Worm (Caenorhabditis elegans) whole organism, young adult: ENCODE measurements around the gene hmg-5.
"Not testable (repeated sequence)": the region's sequence is repeated elsewhere in the genome, so short reads cannot be mapped to it uniquely, and the experiment has no call there.

ENCODE experiments used
- B0336.3 ChIP-seq: fragments of 200-800 bp; sonication (Bioruptor generic); IDR thresholded peaks from 2 replicates; pipeline ENCODE4 v1.3.6; 2022; ENCODE audit warnings: missing genetic modification characterization, missing compliant biosample characterization
- C06A6.2 ChIP-seq: fragments of 200-800 bp; sonication (Bioruptor generic); conservative IDR thresholded peaks from 2 replicates; pipeline ENCODE4 v1.3.6; 2022; ENCODE audit warnings: missing genetic modification characterization, missing compliant biosample characterization
- F22D6.2 ChIP-seq: sonication (generic microtip); optimal IDR thresholded peaks from 2 replicates; lab custom pipeline; 2016; ENCODE audit warnings: mild to moderate bottlenecking, missing genetic modification characterization, missing compliant biosample characterization
- F23B12.7 ChIP-seq: sonication (generic microtip); optimal IDR thresholded peaks from 2 replicates; lab custom pipeline; 2017; ENCODE audit warnings: missing genetic modification characterization, mild to moderate bottlenecking, missing compliant biosample characterization, antibody characterized with exemption, moderate library complexity; ENCODE audit not compliant: insufficient read depth
- F33H1.4 ChIP-seq: fragments of 200-800 bp; sonication (Bioruptor generic); IDR thresholded peaks from 2 replicates; pipeline ENCODE4 v1.3.6; 2022; ENCODE audit warnings: missing genetic modification reagents, missing genetic modification characterization, missing compliant biosample characterization
- F39B2.1 ChIP-seq: fragments of 200-800 bp; sonication (Bioruptor generic); IDR thresholded peaks from 2 replicates; pipeline ENCODE4 v1.3.6; 2022; ENCODE audit warnings: missing genetic modification reagents, missing genetic modification characterization, missing compliant biosample characterization
- F55B11.4 ChIP-seq: sonication (generic microtip); optimal IDR thresholded peaks from 2 replicates; lab custom pipeline; 2016; ENCODE audit warnings: missing compliant biosample characterization, missing genetic modification characterization, borderline replicate concordance; ENCODE audit not compliant: insufficient read depth
- T07F8.4 ChIP-seq: sonication (generic microtip); optimal IDR thresholded peaks from 2 replicates; lab custom pipeline; 2016; ENCODE audit warnings: mild to moderate bottlenecking, missing genetic modification characterization, moderate library complexity, missing compliant biosample characterization
- T26A5.8 ChIP-seq: sonication (generic microtip); optimal IDR thresholded peaks from 2 replicates; lab custom pipeline; 2016; ENCODE audit warnings: missing genetic modification characterization, missing compliant biosample characterization
- Y53F4B.3 ChIP-seq: fragments of 200-800 bp; sonication (Bioruptor generic); IDR thresholded peaks from 2 replicates; pipeline ENCODE4 v1.3.6; 2022; ENCODE audit warnings: missing genetic modification reagents, missing genetic modification characterization, missing compliant biosample characterization
- Y56A3A.18 ChIP-seq: fragments of 200-800 bp; sonication (Bioruptor generic); IDR thresholded peaks from 2 replicates; pipeline ENCODE4 v1.3.6; 2022; ENCODE audit warnings: missing genetic modification reagents, missing genetic modification characterization, missing compliant biosample characterization
- Y79H2A.3 ChIP-seq: fragments of 200-800 bp; sonication (Bioruptor generic); conservative IDR thresholded peaks from 2 replicates; pipeline ENCODE4 v1.3.6; 2022; ENCODE audit warnings: missing genetic modification reagents, missing genetic modification characterization, missing compliant biosample characterization
- atf-7 ChIP-seq: sonication (generic microtip); optimal IDR thresholded peaks from 2 replicates; lab custom pipeline; 2017; ENCODE audit warnings: mild to moderate bottlenecking, missing genetic modification characterization, missing compliant biosample characterization
- athp-1 ChIP-seq: sonication (generic microtip); optimal IDR thresholded peaks from 2 replicates; lab custom pipeline; 2017; ENCODE audit warnings: mild to moderate bottlenecking, missing genetic modification characterization, missing compliant biosample characterization
- attf-6 ChIP-seq: fragments of 200-800 bp; sonication (Bioruptor generic); IDR thresholded peaks from 2 replicates; pipeline ENCODE4 v1.3.6; 2022; ENCODE audit warnings: missing genetic modification reagents, missing genetic modification characterization, missing compliant biosample characterization
- bed-1 ChIP-seq: fragments of 200-800 bp; sonication (Bioruptor generic); IDR thresholded peaks from 2 replicates; pipeline ENCODE4 v1.3.6; 2022; ENCODE audit warnings: missing genetic modification reagents, missing genetic modification characterization, missing compliant biosample characterization
- cebp-1 ChIP-seq, 2 experiments: fragments of 200-800 bp in 1 of 2; sonication (Bioruptor generic) in 1 of 2; sonication (generic microtip) in 1 of 2; IDR thresholded peaks in 1 of 2; optimal IDR thresholded peaks in 1 of 2; 2 replicates each; pipeline versions ENCODE4 v1.3.6 to Lab custom; 2017 to 2022; ENCODE audit warnings: missing compliant biosample characterization in 2 of 2, missing genetic modification characterization in 2 of 2, mild to moderate bottlenecking in 1 of 2, missing genetic modification reagents in 1 of 2, moderate library complexity in 1 of 2
- cebp-2 ChIP-seq: fragments of 200-800 bp; sonication (Bioruptor generic); IDR thresholded peaks from 2 replicates; pipeline ENCODE4 v1.3.6; 2022; ENCODE audit warnings: missing genetic modification characterization, missing compliant biosample characterization
- ceh-27 ChIP-seq: fragments of 200-800 bp; sonication (Bioruptor generic); optimal IDR thresholded peaks from 2 replicates; lab custom pipeline; 2018; ENCODE audit warnings: mild to moderate bottlenecking, missing genetic modification characterization, moderate library complexity, missing compliant biosample characterization
- ceh-58 ChIP-seq: fragments of 200-800 bp; sonication (Bioruptor generic); IDR thresholded peaks from 2 replicates; pipeline ENCODE4 v1.3.6; 2022; ENCODE audit warnings: missing genetic modification characterization, missing compliant biosample characterization
- ceh-91 ChIP-seq: fragments of 200-800 bp; sonication (Bioruptor generic); IDR thresholded peaks from 2 replicates; pipeline ENCODE4 v1.3.6; 2022; ENCODE audit warnings: missing genetic modification reagents, missing genetic modification characterization, missing compliant biosample characterization
- die-1 ChIP-seq: sonication (generic microtip); optimal IDR thresholded peaks from 2 replicates; lab custom pipeline; 2016; ENCODE audit warnings: missing genotype, mild to moderate bottlenecking, missing genetic modification characterization, missing compliant biosample characterization
- dox-1 ChIP-seq: fragments of 200-800 bp; sonication (Bioruptor generic); IDR thresholded peaks from 2 replicates; pipeline ENCODE4 v1.3.6; 2022; ENCODE audit warnings: missing genetic modification reagents, missing genetic modification characterization, missing compliant biosample characterization
- efl-1 ChIP-seq: fragments of 150-350 bp; optimal IDR thresholded peaks from 2 replicates; lab custom pipeline; 2014; ENCODE audit warnings: missing biosample characterization, missing genetic modification reagents, missing genetic modification characterization
- egl-44 ChIP-seq: fragments of 200-800 bp; sonication (Bioruptor generic); IDR thresholded peaks from 2 replicates; pipeline ENCODE4 v1.3.6; 2022; ENCODE audit warnings: missing genetic modification reagents, missing genetic modification characterization, missing compliant biosample characterization
- egrh-3 ChIP-seq: fragments of 200-800 bp; sonication (Bioruptor generic); IDR thresholded peaks from 2 replicates; pipeline ENCODE4 v1.3.6; 2022; ENCODE audit warnings: missing genetic modification reagents, missing genetic modification characterization, missing compliant biosample characterization
- ekl-4 ChIP-seq: fragments of 200-800 bp; sonication (Bioruptor generic); IDR thresholded peaks from 2 replicates; pipeline ENCODE4 v1.3.6; 2022; ENCODE audit warnings: missing genetic modification reagents, missing genetic modification characterization, missing compliant biosample characterization
- fkh-3 ChIP-seq: sonication (generic microtip); optimal IDR thresholded peaks from 2 replicates; lab custom pipeline; 2016; ENCODE audit warnings: mild to moderate bottlenecking, missing genetic modification characterization, missing compliant biosample characterization
- gei-17 ChIP-seq: fragments of 200-800 bp; sonication (Bioruptor generic); optimal IDR thresholded peaks from 2 replicates; lab custom pipeline; 2018; ENCODE audit warnings: mild to moderate bottlenecking, missing genetic modification characterization, missing compliant biosample characterization
- hmg-20 ChIP-seq: fragments of 200-800 bp; sonication (Bioruptor generic); IDR thresholded peaks from 2 replicates; pipeline ENCODE4 v1.3.6; 2022; ENCODE audit warnings: missing genetic modification reagents, missing genetic modification characterization, missing compliant biosample characterization
- let-607 ChIP-seq, 2 experiments: fragments of 200-800 bp in 1 of 2; sonication (Bioruptor generic) in 1 of 2; sonication (generic microtip) in 1 of 2; optimal IDR thresholded peaks; 2 replicates each; lab custom pipeline; 2016 to 2018; ENCODE audit warnings: mild to moderate bottlenecking in 2 of 2, missing compliant biosample characterization in 2 of 2, missing genetic modification characterization in 2 of 2, moderate library complexity in 2 of 2, missing genotype in 1 of 2
- lin-26 ChIP-seq: fragments of 200-800 bp; sonication (Bioruptor generic); IDR thresholded peaks from 2 replicates; pipeline ENCODE4 v1.3.6; 2022; ENCODE audit warnings: missing genetic modification reagents, missing genetic modification characterization, missing compliant biosample characterization
- lin-54 ChIP-seq: fragments of 200-800 bp; sonication (Bioruptor generic); optimal IDR thresholded peaks from 2 replicates; lab custom pipeline; 2018; ENCODE audit warnings: mild to moderate bottlenecking, missing genetic modification characterization, missing compliant biosample characterization
- madf-6 ChIP-seq: fragments of 200-800 bp; sonication (Bioruptor generic); IDR thresholded peaks from 2 replicates; pipeline ENCODE4 v1.3.6; 2022; ENCODE audit warnings: missing genetic modification reagents, missing genetic modification characterization, missing compliant biosample characterization
- madf-8 ChIP-seq: fragments of 200-800 bp; sonication (Bioruptor generic); conservative IDR thresholded peaks from 2 replicates; pipeline ENCODE4 v1.3.6; 2022; ENCODE audit warnings: missing genetic modification reagents, missing genetic modification characterization, missing compliant biosample characterization
- mcd-1 ChIP-seq: fragments of 200-800 bp; sonication (Bioruptor generic); IDR thresholded peaks from 2 replicates; pipeline ENCODE4 v1.3.6; 2022; ENCODE audit warnings: missing genetic modification reagents, missing genetic modification characterization, missing compliant biosample characterization
- nhr-80 ChIP-seq: sonication (generic microtip); optimal IDR thresholded peaks from 2 replicates; lab custom pipeline; 2016; ENCODE audit warnings: missing genetic modification characterization, missing compliant biosample characterization
- rcor-1 ChIP-seq: fragments of 200-800 bp; sonication (Bioruptor generic); IDR thresholded peaks from 2 replicates; pipeline ENCODE4 v1.3.6; 2022; ENCODE audit warnings: missing genetic modification reagents, missing genetic modification characterization, missing compliant biosample characterization
- somi-1 ChIP-seq: fragments of 200-800 bp; sonication (Bioruptor generic); optimal IDR thresholded peaks from 2 replicates; lab custom pipeline; 2018; ENCODE audit warnings: mild to moderate bottlenecking, missing genetic modification characterization, missing compliant biosample characterization
- ztf-18 ChIP-seq: sonication (generic microtip); optimal IDR thresholded peaks from 2 replicates; lab custom pipeline; 2016; ENCODE audit warnings: missing genotype, mild to moderate bottlenecking, missing genetic modification characterization, missing compliant biosample characterization
- ztf-26 ChIP-seq: sonication (generic microtip); optimal IDR thresholded peaks from 2 replicates; lab custom pipeline; 2017; ENCODE audit warnings: missing genetic modification characterization, missing compliant biosample characterization
- ztf-3 ChIP-seq: fragments of 200-800 bp; sonication (Bioruptor generic); optimal IDR thresholded peaks from 2 replicates; lab custom pipeline; 2018; ENCODE audit warnings: mild to moderate bottlenecking, missing genetic modification characterization, missing compliant biosample characterization

Gene hmg-5

ce11 chrIV:7642971-7643370 is 3.0 kb downstream of the hmg-5 start, which contains the start of gene nlp-20:
TSS of gene nlp-20 (minus strand) at chrIV:7643071.
- TF ChIP-seq F39B2.1 (GFP tag; lab: Robert Waterston, UW) (no peak), cebp-1 (GFP tag; IDR thresholded peaks at IDR 0.05; lab: Robert Waterston, UW) (no peak), cebp-1 (tag; optimal IDR thresholded peaks at IDR 0.05; lab: Kevin White, UChicago) (no peak), T07F8.4 (no peak), efl-1 (GFP tag; lab: Kevin White, UChicago) (no peak), die-1 (no peak)
- TF ChIP-seq, all 124 proteins: peak for 0

ce11 chrIV:7641758-7642157 is 4.3 kb downstream of the hmg-5 start, which contains the start of gene nep-16:
TSS of gene nep-16 (minus strand) at chrIV:7641858.
- TF ChIP-seq F55B11.4 (no peak), mcd-1 (GFP tag; lab: Robert Waterston, UW) (no peak), ztf-3 (no peak), bed-1 (GFP tag; lab: Robert Waterston, UW) (no peak), ztf-18 (tag; lab: Kevin White, UChicago) (no peak), fkh-3 (no peak), egrh-3 (GFP tag; lab: Robert Waterston, UW) (no peak), ekl-4 (GFP tag; lab: Robert Waterston, UW) (no peak), ceh-27 (GFP tag; lab: Kevin White, UChicago) (no peak), hmg-20 (no peak), F33H1.4 (GFP tag; lab: Robert Waterston, UW) (no peak), Y53F4B.3 (GFP tag; lab: Robert Waterston, UW) (no peak), die-1 (no peak), F23B12.7 (tag; lab: Kevin White, UChicago) (no peak), F22D6.2 (no peak), ceh-91 (GFP tag; lab: Robert Waterston, UW) (no peak), lin-54 (GFP tag; lab: Kevin White, UChicago) (no peak), nhr-80 (tag; lab: Kevin White, UChicago) (no peak), attf-6 (no peak), atf-7 (tag; lab: Kevin White, UChicago) (no peak)

- TF ChIP-seq lin-26 (GFP tag; lab: Robert Waterston, UW): 0 out of 2 replicates have a peak, but pooled peaks have one; percentile 56
- peak; percentile 39; the same call in 1 of the 2 replicates for TF ChIP-seq madf-6 (GFP tag; lab: Robert Waterston, UW)
- TF ChIP-seq cebp-1 (GFP tag; IDR thresholded peaks at IDR 0.05; lab: Robert Waterston, UW): peak; percentile 83
- not testable (repeated sequence) for TF ChIP-seq cebp-1 (tag; optimal IDR thresholded peaks at IDR 0.05; lab: Kevin White, UChicago)
- TF ChIP-seq let-607 (tag; optimal IDR thresholded peaks at IDR 0.05; lab: Kevin White, UChicago): peak; percentile 75 to 84
- TF ChIP-seq rcor-1: 0 out of 2 replicates have a peak, but pooled peaks have one; percentile 7
- TF ChIP-seq, all 124 proteins: peak for 5; not testable (repeated sequence) for 119
Observed at ce11 chrIV:7634578-7634977, 11.4 kb downstream of the hmg-5 start, which contains the start of gene warf-1. TSS of gene warf-1 (plus strand) at chrIV:7634786.

ce11 chrIV:7633020-7633419 is 13.0 kb downstream of the hmg-5 start, which contains the start of gene plp-1:
TSS of gene plp-1 (plus strand) at chrIV:7633360.
- TF ChIP-seq ceh-58 (GFP tag; lab: Robert Waterston, UW) (no peak), madf-6 (GFP tag; lab: Robert Waterston, UW) (0 out of 2 replicates have a peak, but pooled peaks have one; percentile 5)

- TF ChIP-seq ztf-26 (tag; lab: Kevin White, UChicago): no peak
- no peak for TF ChIP-seq F22D6.2
- no peak for TF ChIP-seq Y56A3A.18
- no peak for TF ChIP-seq cebp-2 (GFP tag; lab: Robert Waterston, UW)
- TF ChIP-seq efl-1 (GFP tag; lab: Kevin White, UChicago): peak; percentile 62
- no peak for TF ChIP-seq T26A5.8 (tag; lab: Kevin White, UChicago)
- no peak for TF ChIP-seq C06A6.2 (GFP tag; lab: Robert Waterston, UW)
- TF ChIP-seq dox-1 (GFP tag; lab: Robert Waterston, UW): no peak
- no peak for TF ChIP-seq Y79H2A.3 (GFP tag; lab: Robert Waterston, UW)
- TF ChIP-seq gei-17 (GFP tag; lab: Kevin White, UChicago): no peak
- no peak for TF ChIP-seq madf-8 (GFP tag; lab: Robert Waterston, UW)
- TF ChIP-seq athp-1: no peak
- TF ChIP-seq somi-1 (GFP tag; lab: Kevin White, UChicago): no peak
- TF ChIP-seq egl-44 (GFP tag; lab: Robert Waterston, UW): no peak
- no peak for TF ChIP-seq B0336.3 (GFP tag; lab: Robert Waterston, UW)
Observed at ce11 chrIV:7632535-7632934, 13.5 kb downstream of the hmg-5 start, which contains the start of gene F45E4.6. TSS of gene F45E4.6 (minus strand) at chrIV:7632548.
